In the genomic region with DNA sequence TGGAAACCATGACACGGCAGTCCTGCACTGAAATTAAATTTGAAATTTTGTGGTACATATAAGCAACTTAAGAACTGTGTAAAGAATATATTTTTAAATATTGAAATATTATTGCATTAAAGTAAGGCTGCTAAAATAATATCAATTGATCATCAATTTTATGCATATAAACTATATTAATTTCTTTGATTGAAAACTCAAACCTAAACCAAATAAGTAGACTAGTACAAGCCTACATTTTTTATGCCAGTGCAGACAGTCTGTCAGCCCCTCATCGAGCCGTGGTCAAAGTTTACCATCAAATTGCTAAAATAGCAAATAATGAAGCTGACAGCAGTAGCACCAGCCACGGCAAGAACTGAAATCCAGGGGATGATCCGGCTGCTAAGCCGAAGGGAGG, we compare ENCODE assay signal across 1 fruit fly cellular context.
TF ChIP-seq lines count a peak whose summit lies in the region.

No protein-coding gene starts in this region.

TF ChIP-seq in whole organism, embryonic, 481 proteins besides CTCF, POLR2A, EP300 and RAD21 (continued from another document):
- TF ChIP-seq CG1832 (GFP tag; optimal IDR thresholded peaks at IDR 0.05; lab: Kevin White, UChicago), result no peak
- no peak for TF ChIP-seq CG9797 (GFP tag; optimal IDR thresholded peaks at IDR 0.05; lab: Kevin White, UChicago)
- TF ChIP-seq CG8359 (GFP tag; optimal IDR thresholded peaks at IDR 0.05; lab: Kevin White, UChicago; ENCODE audit: borderline replicate concordance), result no peak
TF ChIP-seq in whole organism, embryonic: peak in this region for 25.
